Worm (Caenorhabditis elegans) whole organism, L4 larva: ENCODE data around the gene mrp-8.

ENCODE experiments used
- F10B5.3 ChIP-seq: sonication (generic microtip); optimal IDR thresholded peaks from 2 replicates; lab custom pipeline; 2016; ENCODE audit warnings: mild to moderate bottlenecking, missing genetic modification characterization, missing compliant biosample characterization
- F37D6.2 ChIP-seq: sonication (generic microtip); optimal IDR thresholded peaks from 2 replicates; lab custom pipeline; 2016; ENCODE audit warnings: mild to moderate bottlenecking, missing genetic modification characterization, missing compliant biosample characterization
- F49E8.2 ChIP-seq: sonication (generic microtip); optimal IDR thresholded peaks from 2 replicates; lab custom pipeline; 2016; ENCODE audit warnings: missing compliant biosample characterization, mild to moderate bottlenecking, missing genetic modification characterization, borderline replicate concordance
- R02D3.7 ChIP-seq: fragments of 150-350 bp; sonication (generic microtip); optimal IDR thresholded peaks from 3 replicates; lab custom pipeline; 2014; ENCODE audit warnings: missing biosample characterization, missing genetic modification characterization
- Y48G9A.11 ChIP-seq: fragments of 200-800 bp; sonication (Bioruptor generic); IDR thresholded peaks from 2 replicates; pipeline ENCODE4 v1.3.6; 2022; ENCODE audit warnings: missing genetic modification reagents, missing genetic modification characterization, missing compliant biosample characterization
- ZK546.5 ChIP-seq, 2 experiments: sonication (generic microtip); optimal IDR thresholded peaks; 2 replicates each; lab custom pipeline; 2017; ENCODE audit warnings: missing biosample characterization in 2 of 2, missing genetic modification characterization in 2 of 2
- arid-1 ChIP-seq: fragments of 200-800 bp; sonication (Bioruptor generic); conservative IDR thresholded peaks from 2 replicates; pipeline ENCODE4 v1.3.6; 2022; ENCODE audit warnings: missing genetic modification reagents, missing genetic modification characterization, missing compliant biosample characterization
- attf-4 ChIP-seq: sonication (generic microtip); optimal IDR thresholded peaks from 3 replicates; lab custom pipeline; 2017; ENCODE audit warnings: missing biosample characterization, missing genetic modification characterization
- ceh-28 ChIP-seq: fragments of 150-350 bp; optimal IDR thresholded peaks from 2 replicates; lab custom pipeline; 2014; ENCODE audit warnings: missing biosample characterization, missing genetic modification reagents, missing genetic modification characterization
- ceh-44 ChIP-seq: fragments of 200-800 bp; sonication (Bioruptor generic); IDR thresholded peaks from 2 replicates; pipeline ENCODE4 v1.3.6; 2022; ENCODE audit warnings: missing genetic modification reagents, missing genetic modification characterization, missing compliant biosample characterization
- ctbp-1 ChIP-seq: fragments of 200-800 bp; sonication (Bioruptor generic); IDR thresholded peaks from 2 replicates; pipeline ENCODE4 v1.3.6; 2022; ENCODE audit warnings: missing genetic modification reagents, missing genetic modification characterization, missing compliant biosample characterization
- dmd-6 ChIP-seq: fragments of 200-800 bp; sonication (Bioruptor generic); IDR thresholded peaks from 2 replicates; pipeline ENCODE4 v1.3.6; 2022; ENCODE audit warnings: missing genetic modification reagents, missing genetic modification characterization, missing compliant biosample characterization
- dmd-8 ChIP-seq: fragments of 200-800 bp; sonication (Bioruptor generic); IDR thresholded peaks from 2 replicates; pipeline ENCODE4 v1.3.6; 2022; ENCODE audit warnings: missing genetic modification characterization, missing compliant biosample characterization
- duxl-1 ChIP-seq: sonication (generic microtip); optimal IDR thresholded peaks from 2 replicates; lab custom pipeline; 2016; ENCODE audit warnings: mild to moderate bottlenecking, missing genetic modification characterization, moderate library complexity, missing compliant biosample characterization; ENCODE audit not compliant: poor library complexity
- egl-43 ChIP-seq: fragments of 200-800 bp; sonication (Bioruptor generic); IDR thresholded peaks from 2 replicates; pipeline ENCODE4 v1.3.6; 2022; ENCODE audit warnings: missing genetic modification reagents, missing genetic modification characterization, missing compliant biosample characterization
- fos-1 ChIP-seq: fragments of 150-350 bp; optimal IDR thresholded peaks from 2 replicates; lab custom pipeline; 2014; ENCODE audit warnings: missing biosample characterization, missing genetic modification characterization
- gei-8 ChIP-seq: fragments of 200-800 bp; sonication (Bioruptor generic); optimal IDR thresholded peaks from 2 replicates; lab custom pipeline; 2018; ENCODE audit warnings: mild to moderate bottlenecking, missing genetic modification characterization, missing compliant biosample characterization
- hmg-1.1 ChIP-seq: fragments of 200-800 bp; sonication (Bioruptor generic); IDR thresholded peaks from 2 replicates; pipeline ENCODE4 v1.3.6; 2022; ENCODE audit warnings: missing genetic modification reagents, missing genetic modification characterization, missing compliant biosample characterization
- jun-1 ChIP-seq: fragments of 150-350 bp; optimal IDR thresholded peaks from 2 replicates; lab custom pipeline; 2014; ENCODE audit warnings: missing biosample characterization, missing genetic modification reagents, missing genetic modification characterization
- lim-7 ChIP-seq: fragments of 200-800 bp; sonication (Bioruptor generic); IDR thresholded peaks from 2 replicates; pipeline ENCODE4 v1.3.6; 2022; ENCODE audit warnings: missing genetic modification characterization, missing compliant biosample characterization
- lin-13 ChIP-seq: fragments of 150-350 bp; optimal IDR thresholded peaks from 2 replicates; lab custom pipeline; 2014; ENCODE audit warnings: missing biosample characterization, missing genetic modification reagents, missing genetic modification characterization
- lin-15B ChIP-seq: fragments of 150-350 bp; sonication (generic microtip); optimal IDR thresholded peaks from 3 replicates; lab custom pipeline; 2014; ENCODE audit warnings: missing biosample characterization, missing genetic modification characterization
- lin-29 ChIP-seq: fragments of 200-800 bp; sonication (Bioruptor generic); IDR thresholded peaks from 2 replicates; pipeline ENCODE4 v1.3.6; 2022; ENCODE audit warnings: missing genetic modification reagents, missing genetic modification characterization, missing compliant biosample characterization
- lin-39 ChIP-seq: fragments of 150-350 bp; optimal IDR thresholded peaks from 2 replicates; lab custom pipeline; 2014; ENCODE audit warnings: missing biosample characterization, missing genetic modification reagents, missing genetic modification characterization
- lir-3 ChIP-seq: sonication (generic microtip); optimal IDR thresholded peaks from 2 replicates; lab custom pipeline; 2016; ENCODE audit warnings: mild to moderate bottlenecking, missing genetic modification characterization, missing compliant biosample characterization
- lsy-2 ChIP-seq, 2 experiments: fragments of 150-350 bp in 1 of 2; sonication (generic microtip) in 1 of 2; optimal IDR thresholded peaks; 2 replicates each; lab custom pipeline; 2014 to 2017; ENCODE audit warnings: missing biosample characterization in 2 of 2, missing genetic modification characterization in 2 of 2
- madf-5 ChIP-seq, 2 experiments: fragments of 200-800 bp; sonication (Bioruptor generic); IDR thresholded peaks; 2 replicates each; pipeline ENCODE4 v1.3.6; 2022; ENCODE audit warnings: missing compliant biosample characterization in 2 of 2, missing genetic modification characterization in 2 of 2
- mdt-29 ChIP-seq: fragments of 200-800 bp; sonication (Bioruptor generic); IDR thresholded peaks from 2 replicates; pipeline ENCODE4 v1.3.6; 2022; ENCODE audit warnings: missing genetic modification reagents, missing genetic modification characterization, missing compliant biosample characterization
- mes-2 ChIP-seq: sonication (generic microtip); optimal IDR thresholded peaks from 2 replicates; lab custom pipeline; 2016; ENCODE audit warnings: missing genotype, mild to moderate bottlenecking, missing genetic modification characterization, missing compliant biosample characterization; ENCODE audit not compliant: poor library complexity, severe bottlenecking
- nhr-10 ChIP-seq: fragments of 150-350 bp; optimal IDR thresholded peaks from 2 replicates; lab custom pipeline; 2014; ENCODE audit warnings: missing biosample characterization, missing genetic modification characterization
- nhr-11 ChIP-seq: fragments of 150-350 bp; optimal IDR thresholded peaks from 2 replicates; lab custom pipeline; 2014; ENCODE audit warnings: missing biosample characterization, missing genetic modification characterization
- nhr-25 ChIP-seq: sonication (generic microtip); optimal IDR thresholded peaks from 2 replicates; lab custom pipeline; 2017; ENCODE audit warnings: missing genetic modification characterization, mild to moderate bottlenecking, missing compliant biosample characterization, antibody characterized with exemption, moderate library complexity, borderline replicate concordance; ENCODE audit not compliant: insufficient read depth
- nhr-41 ChIP-seq: fragments of 200-800 bp; sonication (Bioruptor generic); IDR thresholded peaks from 2 replicates; pipeline ENCODE4 v1.3.6; 2022; ENCODE audit warnings: missing genetic modification reagents, missing genetic modification characterization, missing compliant biosample characterization
- nhr-48 ChIP-seq: sonication (generic microtip); optimal IDR thresholded peaks from 2 replicates; lab custom pipeline; 2016; ENCODE audit warnings: mild to moderate bottlenecking, missing genetic modification characterization, missing compliant biosample characterization
- nhr-6 ChIP-seq: fragments of 150-350 bp; optimal IDR thresholded peaks from 2 replicates; lab custom pipeline; 2014; ENCODE audit warnings: missing biosample characterization, missing genetic modification characterization
- nhr-76 ChIP-seq: fragments of 150-350 bp; optimal IDR thresholded peaks from 2 replicates; lab custom pipeline; 2014; ENCODE audit warnings: missing biosample characterization, missing genetic modification characterization
- nhr-77 ChIP-seq: fragments of 150-350 bp; optimal IDR thresholded peaks from 2 replicates; lab custom pipeline; 2014; ENCODE audit warnings: missing biosample characterization, missing genetic modification characterization
- pha-4 ChIP-seq, 2 experiments: fragments of 150-350 bp in 1 of 2; fragments of 200-800 bp in 1 of 2; sonication (Bioruptor generic) in 1 of 2; IDR thresholded peaks in 1 of 2; optimal IDR thresholded peaks in 1 of 2; 2 replicates each; pipeline versions ENCODE4 v1.3.6 to Lab custom; 2014 to 2022; ENCODE audit warnings: missing genetic modification characterization in 2 of 2, missing genetic modification reagents in 2 of 2, missing biosample characterization in 1 of 2, missing compliant biosample characterization in 1 of 2
- set-16 ChIP-seq: fragments of 200-800 bp; sonication (Bioruptor generic); IDR thresholded peaks from 2 replicates; pipeline ENCODE4 v1.3.6; 2022; ENCODE audit warnings: missing genetic modification reagents, missing genetic modification characterization, missing compliant biosample characterization
- snpc-1.2 ChIP-seq: fragments of 200-800 bp; sonication (Bioruptor generic); IDR thresholded peaks from 2 replicates; pipeline ENCODE4 v1.3.6; 2022; ENCODE audit warnings: missing genetic modification reagents, missing genetic modification characterization, missing compliant biosample characterization
- snpc-4 ChIP-seq: fragments of 150-350 bp; optimal IDR thresholded peaks from 2 replicates; lab custom pipeline; 2014; ENCODE audit warnings: missing biosample characterization, missing genetic modification characterization
- spr-3 ChIP-seq: fragments of 200-800 bp; sonication (Bioruptor generic); optimal IDR thresholded peaks from 2 replicates; lab custom pipeline; 2018; ENCODE audit warnings: mild to moderate bottlenecking, missing genetic modification characterization, missing compliant biosample characterization
- tra-1 ChIP-seq: fragments of 200-800 bp; sonication (Bioruptor generic); IDR thresholded peaks from 2 replicates; pipeline ENCODE4 v1.3.6; 2022; ENCODE audit warnings: missing genetic modification reagents, missing genetic modification characterization, missing compliant biosample characterization
- unc-130 ChIP-seq: sonication (generic microtip); optimal IDR thresholded peaks from 2 replicates; lab custom pipeline; 2016; ENCODE audit warnings: missing genetic modification reagents, missing genetic modification characterization, missing compliant biosample characterization
- unc-62 ChIP-seq, 3 experiments: fragments of 150-350 bp in 1 of 3; sonication (generic microtip); optimal IDR thresholded peaks in 2 of 3; peaks in 1 of 3; 1 replicate in 1 of 3; 2 replicates in 2 of 3; lab custom pipeline; 2014 to 2017; ENCODE audit warnings: missing biosample characterization in 3 of 3, missing genetic modification characterization in 3 of 3, missing genetic modification reagents in 3 of 3, missing genotype in 1 of 3
- zag-1 ChIP-seq: fragments of 150-350 bp; optimal IDR thresholded peaks from 2 replicates; lab custom pipeline; 2014; ENCODE audit warnings: missing biosample characterization, missing genetic modification characterization
- zip-11 ChIP-seq: fragments of 200-800 bp; sonication (Bioruptor generic); IDR thresholded peaks from 2 replicates; pipeline ENCODE4 v1.3.6; 2022; ENCODE audit warnings: missing genetic modification characterization, missing compliant biosample characterization
- ztf-7 ChIP-seq: fragments of 150-350 bp; optimal IDR thresholded peaks from 2 replicates; lab custom pipeline; 2014; ENCODE audit warnings: missing biosample characterization, missing genetic modification characterization

The mrp-8 gene

DNA sequence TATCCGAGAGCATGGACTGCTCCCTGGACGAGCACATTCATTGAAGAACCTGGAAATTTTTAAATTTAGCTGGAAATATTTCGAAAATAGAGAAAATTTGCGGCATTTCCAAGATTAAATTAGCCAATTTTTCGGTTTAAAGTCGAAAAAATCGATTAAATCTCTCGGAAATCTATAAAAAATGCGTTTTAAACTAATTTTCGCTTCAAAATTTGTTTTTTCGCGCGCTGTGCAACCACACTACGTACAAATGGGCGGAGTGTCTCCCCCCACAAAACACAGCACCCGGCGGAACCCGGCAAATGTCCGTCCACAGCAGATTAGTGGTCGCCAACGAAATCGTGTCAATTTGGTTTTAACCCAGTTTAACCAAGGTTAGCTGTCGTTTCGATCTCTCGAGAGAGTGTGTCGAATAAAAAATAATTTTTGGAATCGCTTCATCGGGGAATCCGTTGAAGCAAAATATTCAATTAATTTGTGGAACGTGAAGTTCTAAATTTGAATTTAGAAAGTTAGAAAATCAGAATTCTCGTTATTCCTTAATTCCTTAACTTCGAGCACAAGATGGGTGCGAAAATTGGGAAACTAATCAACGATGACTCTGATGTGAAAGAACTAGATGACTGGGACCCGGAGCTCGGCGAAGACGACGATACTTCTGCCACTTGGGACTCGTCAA is 52.7 kb downstream of the mrp-8 start, which contains the start of the genes tim-1 and Y75B8A.23 (continued):
- TF ChIP-seq mes-2 (tag; lab: Kevin White, UChicago) (peak; percentile 96), nhr-77 (tag; lab: Kevin White, UChicago) (peak; percentile 92), zag-1 (tag; lab: Kevin White, UChicago) (no peak), F10B5.3 (tag; lab: Kevin White, UChicago) (peak; percentile 66), ctbp-1 (GFP tag; lab: Robert Waterston, UW) (peak; percentile 85), attf-4 (tag; lab: Kevin White, UChicago) (no peak), mdt-29 (GFP tag; lab: Robert Waterston, UW) (peak; percentile 92), nhr-76 (no peak), spr-3 (GFP tag; lab: Kevin White, UChicago) (peak; percentile 90), nhr-25 (tag; lab: Kevin White, UChicago) (peak; percentile 68), duxl-1 (peak; percentile 86), ceh-44 (GFP tag; lab: Robert Waterston, UW) (peak; percentile 75), unc-62 (GFP tag; optimal IDR thresholded peaks at IDR 0.05 in 1 of 2; lab: Kevin White, UChicago) (peak in 1 of 2 experiments; percentile 97), unc-62 (tag; optimal IDR thresholded peaks at IDR 0.05; lab: Kevin White, UChicago) (no peak), lsy-2 (tag; optimal IDR thresholded peaks at IDR 0.05; lab: Kevin White, UChicago) (peak; percentile 42 to 95), dmd-8 (peak; percentile 39; the same call in 1 of the 2 replicates), lin-29 (peak; percentile 36), hmg-1.1 (GFP tag; lab: Robert Waterston, UW) (peak; percentile 91), gei-8 (GFP tag; lab: Kevin White, UChicago) (peak; percentile 60), unc-130 (GFP tag; lab: Kevin White, UChicago) (peak; percentile 88), set-16 (GFP tag; lab: Robert Waterston, UW) (peak; percentile 26; the same call in 1 of the 2 replicates), arid-1 (peak; percentile 89), nhr-41 (GFP tag; lab: Robert Waterston, UW) (peak; percentile 62), pha-4 (GFP tag; IDR thresholded peaks at IDR 0.05; lab: Robert Waterston, UW) (peak; percentile 81; the same call in 1 of the 2 replicates), pha-4 (tag; optimal IDR thresholded peaks at IDR 0.05; lab: Kevin White, UChicago) (no peak), lin-39 (tag; lab: Kevin White, UChicago) (no peak), nhr-6 (tag; lab: Kevin White, UChicago) (peak; percentile 91), fos-1 (tag; lab: Kevin White, UChicago) (peak; percentile 71), dmd-6 (GFP tag; lab: Robert Waterston, UW) (peak; percentile 87), Y48G9A.11 (peak; percentile 57), jun-1 (tag; lab: Kevin White, UChicago) (peak; percentile 73), madf-5 (GFP tag; IDR thresholded peaks at IDR 0.05; lab: Robert Waterston, UW) (no peak), F37D6.2 (peak; percentile 69), R02D3.7 (tag; lab: Kevin White, UChicago) (peak; percentile 33), snpc-1.2 (GFP tag; lab: Robert Waterston, UW) (peak; percentile 84), F49E8.2 (tag; lab: Kevin White, UChicago) (peak; percentile 93), lin-15B (tag; lab: Kevin White, UChicago) (peak; percentile 16), nhr-11 (tag; lab: Kevin White, UChicago) (peak; percentile 92), zip-11 (no peak), nhr-48 (tag; lab: Kevin White, UChicago) (peak; percentile 74), nhr-10 (tag; lab: Kevin White, UChicago) (no peak), snpc-4 (tag; lab: Kevin White, UChicago) (peak; percentile 99), lir-3 (tag; lab: Kevin White, UChicago) (peak; percentile 37), lin-13 (peak; percentile 95), egl-43 (GFP tag; lab: Robert Waterston, UW) (peak; percentile 80), tra-1 (GFP tag; lab: Robert Waterston, UW) (0 out of 2 replicates have a peak, but pooled peaks have one; percentile 31), ztf-7 (tag; lab: Kevin White, UChicago) (peak; percentile 87), ZK546.5 (tag; optimal IDR thresholded peaks at IDR 0.05; lab: Kevin White, UChicago) (peak; percentile 19 to 36), ceh-28 (no peak), lim-7 (GFP tag; lab: Robert Waterston, UW) (peak; percentile 67; the same call in 1 of the 2 replicates)
